Worm (Caenorhabditis elegans) whole organism, midembryonic: ENCODE results near the gene M03C11.3.

ENCODE experiments used
- flt-1 ChIP-seq: fragments of 200-800 bp; sonication (Bioruptor generic); IDR thresholded peaks from 2 replicates; pipeline ENCODE4 v1.3.6; 2022; ENCODE audit warnings: missing genetic modification characterization, missing compliant biosample characterization
- klf-2 ChIP-seq: fragments of 200-800 bp; sonication (Bioruptor generic); conservative IDR thresholded peaks from 2 replicates; pipeline ENCODE4 v1.3.6; 2022; ENCODE audit warnings: missing genetic modification reagents, missing genetic modification characterization, missing compliant biosample characterization
- ztf-29 ChIP-seq: fragments of 200-800 bp; sonication (Bioruptor generic); IDR thresholded peaks from 2 replicates; pipeline ENCODE4 v1.3.6; 2022; ENCODE audit warnings: missing genetic modification reagents, missing genetic modification characterization, missing compliant biosample characterization

ce11 chrIII:10391628-10392027 lies 13.2 kb upstream of the M03C11.3 start, which contains the start of gene M03C11.9:
- TF ChIP-seq ztf-29 (GFP tag; lab: Robert Waterston, UW) = no peak
- no peak for TF ChIP-seq flt-1 (GFP tag; lab: Robert Waterston, UW)
- TF ChIP-seq klf-2 (GFP tag; lab: Robert Waterston, UW) = no peak
